Fruit fly (Drosophila melanogaster): Measurements from ENCODE around the gene spz4.

Gene spz4

DNA sequence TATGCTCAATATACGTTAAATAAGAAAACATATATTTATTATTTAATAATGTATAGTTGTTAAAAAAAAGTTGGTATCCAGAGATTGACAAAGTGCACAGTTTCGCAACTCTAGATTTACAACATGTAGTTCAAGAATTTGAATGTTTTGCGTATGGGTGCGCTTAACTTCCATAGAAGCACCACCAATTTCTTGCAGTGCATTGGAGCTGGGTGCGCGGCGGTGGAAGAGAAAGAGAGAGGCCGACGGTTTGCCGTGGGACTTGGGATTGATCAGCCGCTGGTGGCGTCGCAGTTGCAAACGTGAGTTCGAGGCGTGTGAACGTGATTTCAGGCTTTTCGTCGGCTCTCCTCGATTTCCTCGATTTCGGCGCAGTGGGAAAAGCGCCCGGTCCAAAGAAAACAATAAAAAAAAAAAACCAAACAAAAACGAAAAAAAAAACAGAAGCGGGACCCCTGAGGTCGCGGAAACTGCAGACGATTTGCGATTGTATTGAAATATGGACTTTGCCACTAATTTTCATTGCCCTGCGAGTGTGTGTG, at the start of gene spz4:
Gene spz4 (plus strand): TSS at position 289 of the 542 bp plus-strand sequence.
- TF ChIP-seq CG11504 (tag; optimal IDR thresholded peaks at IDR 0.05) (peak; percentile 42), CG16779 (GFP tag; IDR thresholded peaks at IDR 0.05) (no peak), unc-4 (GFP tag; IDR thresholded peaks at IDR 0.05; ENCODE audit: partially characterized antibody) (no peak), vvl (GFP tag; IDR thresholded peaks at IDR 0.05) (peak; percentile 36), sens (GFP tag) (peak; percentile 48), pan (optimal IDR thresholded peaks at IDR 0.05) (no peak), pan (GFP tag; optimal IDR thresholded peaks at IDR 0.05 in 1 of 2, IDR thresholded peaks at IDR 0.05 in 1 of 2) (peak in 1 of 2 experiments; percentile 16), CG12659 (GFP tag; optimal IDR thresholded peaks at IDR 0.05) (peak; percentile 1), Rfx (GFP tag; IDR thresholded peaks at IDR 0.05) (peak; percentile 27; the same call in 1 of the 2 replicates), ac (GFP tag; optimal IDR thresholded peaks at IDR 0.05) (no peak), Meics (GFP tag; optimal IDR thresholded peaks at IDR 0.05) (no peak), chm (GFP tag; IDR thresholded peaks at IDR 0.05) (no peak), ken (GFP tag; IDR thresholded peaks at IDR 0.05) (peak; percentile 28; the same call in 1 of the 3 replicates), CG9876 (GFP tag; optimal IDR thresholded peaks at IDR 0.05) (no peak), CG15269 (tag; optimal IDR thresholded peaks at IDR 0.05) (no peak), CoRest (tag; optimal IDR thresholded peaks at IDR 0.05) (peak; percentile 6), CG10979 (tag; optimal IDR thresholded peaks at IDR 0.05) (peak; percentile 5), Xrp1 (GFP tag; IDR thresholded peaks at IDR 0.05) (no peak), CG12942 (GFP tag; optimal IDR thresholded peaks at IDR 0.05) (no peak), al (GFP tag; IDR thresholded peaks at IDR 0.05) (peak; percentile 7; the same call in 1 of the 2 replicates), CG9797 (GFP tag; optimal IDR thresholded peaks at IDR 0.05) (no peak), NFAT (GFP tag; IDR thresholded peaks at IDR 0.05) (0 out of 2 replicates have a peak, but pooled peaks have one; percentile 8), corto (GFP tag; optimal IDR thresholded peaks at IDR 0.05) (no peak), Drgx (GFP tag; IDR thresholded peaks at IDR 0.05) (peak; percentile 45), CG34422 (GFP tag; IDR thresholded peaks at IDR 0.05) (0 out of 3 replicates have a peak, but pooled peaks have one; percentile 45), Trl (optimal IDR thresholded peaks at IDR 0.05) (peak in 1 of 2 experiments; percentile 2), Trl (GFP tag; optimal IDR thresholded peaks at IDR 0.05) (no peak), H15 (GFP tag; IDR thresholded peaks at IDR 0.05) (0 out of 3 replicates have a peak, but pooled peaks have one; percentile 16), CG18262 (tag; optimal IDR thresholded peaks at IDR 0.05) (peak; percentile 18), Atf6 (GFP tag; IDR thresholded peaks at IDR 0.05) (no peak), gce (GFP tag; IDR thresholded peaks at IDR 0.05) (no peak), prd (optimal IDR thresholded peaks at IDR 0.05) (no peak), prd (GFP tag; IDR thresholded peaks at IDR 0.05) (peak; percentile 24; the same call in 2 of the 3 replicates), dmrt99B (tag; optimal IDR thresholded peaks at IDR 0.05) (peak; percentile 34), Sox102F (GFP tag; optimal IDR thresholded peaks at IDR 0.05) (peak; percentile 16), Oli (tag; optimal IDR thresholded peaks at IDR 0.05) (peak; percentile 10), sqz (GFP tag; optimal IDR thresholded peaks at IDR 0.05) (peak; percentile 39), CG31441 (GFP tag; IDR thresholded peaks at IDR 0.05) (0 out of 2 replicates have a peak, but pooled peaks have one; percentile 13), Ssrp (tag; optimal IDR thresholded peaks at IDR 0.05) (peak; percentile 12), Sox100B (GFP tag; optimal IDR thresholded peaks at IDR 0.05) (peak; percentile 24), ro (GFP tag; IDR thresholded peaks at IDR 0.05) (peak; percentile 22; the same call in 1 of the 2 replicates), CG31224 (GFP tag; IDR thresholded peaks at IDR 0.05) (no peak), gem (tag; optimal IDR thresholded peaks at IDR 0.05) (peak; percentile 30), Gug (GFP tag; IDR thresholded peaks at IDR 0.05) (0 out of 4 replicates have a peak, but pooled peaks have one; percentile 2), slbo (GFP tag; IDR thresholded peaks at IDR 0.05) (peak; percentile 30; the same call in 1 of the 2 replicates), hkb (optimal IDR thresholded peaks at IDR 0.05) (no peak), hkb (GFP tag; IDR thresholded peaks at IDR 0.05) (0 out of 2 replicates have a peak, but pooled peaks have one; percentile 23), row (GFP tag; IDR thresholded peaks at IDR 0.05) (peak; percentile 45; the same call in 2 of the 3 replicates), CG13424 (tag; optimal IDR thresholded peaks at IDR 0.05) (peak; percentile 6), sisA (GFP tag; IDR thresholded peaks at IDR 0.05) (peak; percentile 29; the same call in 1 of the 2 replicates), Mes4 (GFP tag; optimal IDR thresholded peaks at IDR 0.05) (no peak)
